Fruit fly (Drosophila melanogaster): ENCODE results near the gene Cyp313a2.

The Cyp313a2 gene

dm6 chr3R:12251534-12251933 lies 14.8 kb upstream of the Cyp313a2 start:
- no peak for TF ChIP-seq CG8478 (optimal IDR thresholded peaks at IDR 0.05)
- TF ChIP-seq pan (optimal IDR thresholded peaks at IDR 0.05): no peak
- TF ChIP-seq psq (optimal IDR thresholded peaks at IDR 0.05): no peak
- TF ChIP-seq usp (GFP tag; optimal IDR thresholded peaks at IDR 0.05): no peak
- TF ChIP-seq EcR (GFP tag; optimal IDR thresholded peaks at IDR 0.05): no peak
- TF ChIP-seq Dll (optimal IDR thresholded peaks at IDR 0.05): no peak

dm6 chr3R:12250204-12250603 lies 13.5 kb upstream of the Cyp313a2 start:
- no peak for TF ChIP-seq EcR (GFP tag; optimal IDR thresholded peaks at IDR 0.05)
- TF ChIP-seq usp (GFP tag; optimal IDR thresholded peaks at IDR 0.05): no peak
- TF ChIP-seq pan (optimal IDR thresholded peaks at IDR 0.05): no peak
- no peak for TF ChIP-seq psq (optimal IDR thresholded peaks at IDR 0.05)
- TF ChIP-seq Dll (optimal IDR thresholded peaks at IDR 0.05): no peak
- no peak for TF ChIP-seq CG8478 (optimal IDR thresholded peaks at IDR 0.05)

dm6 chr3R:12248243-12248642 lies 11.5 kb upstream of the Cyp313a2 start:
- TF ChIP-seq EcR (GFP tag; optimal IDR thresholded peaks at IDR 0.05) (no peak), Dll (optimal IDR thresholded peaks at IDR 0.05) (no peak), CG8478 (optimal IDR thresholded peaks at IDR 0.05) (no peak), pan (optimal IDR thresholded peaks at IDR 0.05) (no peak), usp (GFP tag; optimal IDR thresholded peaks at IDR 0.05) (no peak), psq (optimal IDR thresholded peaks at IDR 0.05) (no peak)

dm6 chr3R:12244468-12245060 lies 7.9 kb upstream of the Cyp313a2 start:
- TF ChIP-seq EcR (GFP tag; optimal IDR thresholded peaks at IDR 0.05) (no peak), usp (GFP tag; optimal IDR thresholded peaks at IDR 0.05) (no peak), psq (optimal IDR thresholded peaks at IDR 0.05) (no peak), CG8478 (optimal IDR thresholded peaks at IDR 0.05) (no peak), pan (optimal IDR thresholded peaks at IDR 0.05) (no peak), Dll (optimal IDR thresholded peaks at IDR 0.05) (no peak)

dm6 chr3R:12239166-12239565 lies 2.5 kb upstream of the Cyp313a2 start, which contains the start of gene Cyp313a3:
Gene Cyp313a3, minus strand, starts transcription at chr3R:12239266.
- TF ChIP-seq CG8478 (optimal IDR thresholded peaks at IDR 0.05): no peak
- no peak for TF ChIP-seq psq (optimal IDR thresholded peaks at IDR 0.05)
- TF ChIP-seq usp (GFP tag; optimal IDR thresholded peaks at IDR 0.05): no peak
- no peak for TF ChIP-seq Dll (optimal IDR thresholded peaks at IDR 0.05)

- TF ChIP-seq usp (GFP tag; optimal IDR thresholded peaks at IDR 0.05) (no peak), pan (optimal IDR thresholded peaks at IDR 0.05) (no peak), EcR (GFP tag; optimal IDR thresholded peaks at IDR 0.05) (no peak), Dll (optimal IDR thresholded peaks at IDR 0.05) (no peak), CG8478 (optimal IDR thresholded peaks at IDR 0.05) (no peak), psq (optimal IDR thresholded peaks at IDR 0.05) (no peak)
Measured at dm6 chr3R:12234584-12234983, 2.1 kb downstream of the Cyp313a2 start, which contains the start of gene Cyp313a5. Gene Cyp313a5, minus strand, starts transcription at chr3R:12234684.

dm6 chr3R:12232629-12233028 lies 4.1 kb downstream of the Cyp313a2 start, which contains the start of gene Pglym87:
Gene Pglym87, minus strand, starts transcription at chr3R:12232729.
- TF ChIP-seq usp (GFP tag; optimal IDR thresholded peaks at IDR 0.05): no peak
- no peak for TF ChIP-seq psq (optimal IDR thresholded peaks at IDR 0.05)
- no peak for TF ChIP-seq CG8478 (optimal IDR thresholded peaks at IDR 0.05)
- no peak for TF ChIP-seq pan (optimal IDR thresholded peaks at IDR 0.05)
- no peak for TF ChIP-seq Dll (optimal IDR thresholded peaks at IDR 0.05)
- no peak for TF ChIP-seq EcR (GFP tag; optimal IDR thresholded peaks at IDR 0.05)

- no peak for TF ChIP-seq CG8478 (optimal IDR thresholded peaks at IDR 0.05)
- TF ChIP-seq psq (optimal IDR thresholded peaks at IDR 0.05): no peak
- TF ChIP-seq usp (GFP tag; optimal IDR thresholded peaks at IDR 0.05): no peak
- TF ChIP-seq EcR (GFP tag; optimal IDR thresholded peaks at IDR 0.05): no peak
- TF ChIP-seq Dll (optimal IDR thresholded peaks at IDR 0.05): no peak
Measured at dm6 chr3R:12229113-12229512, 7.6 kb downstream of the Cyp313a2 start, which contains the start of gene CG3916. Gene CG3916, plus strand, starts transcription at chr3R:12229413.

- TF ChIP-seq CG8478 (optimal IDR thresholded peaks at IDR 0.05) (no peak), pan (optimal IDR thresholded peaks at IDR 0.05) (no peak), EcR (GFP tag; optimal IDR thresholded peaks at IDR 0.05) (no peak), Dll (optimal IDR thresholded peaks at IDR 0.05) (no peak), usp (GFP tag; optimal IDR thresholded peaks at IDR 0.05) (no peak), psq (optimal IDR thresholded peaks at IDR 0.05) (no peak)
Measured at dm6 chr3R:12226239-12226638, 10.5 kb downstream of the Cyp313a2 start, which contains the start of gene CG12256. Gene CG12256, minus strand, starts transcription at chr3R:12226339.

- TF ChIP-seq CG8478 (optimal IDR thresholded peaks at IDR 0.05) (no peak), usp (GFP tag; optimal IDR thresholded peaks at IDR 0.05) (no peak), EcR (GFP tag; optimal IDR thresholded peaks at IDR 0.05) (no peak), pan (optimal IDR thresholded peaks at IDR 0.05) (no peak), Dll (optimal IDR thresholded peaks at IDR 0.05) (no peak), psq (optimal IDR thresholded peaks at IDR 0.05) (no peak)
Measured at dm6 chr3R:12224919-12225318, 11.8 kb downstream of the Cyp313a2 start, which contains the start of gene CG17404. Gene CG17404, minus strand, starts transcription at chr3R:12225019.

- TF ChIP-seq pan (optimal IDR thresholded peaks at IDR 0.05) (no peak), CG8478 (optimal IDR thresholded peaks at IDR 0.05) (no peak), usp (GFP tag; optimal IDR thresholded peaks at IDR 0.05) (no peak), Dll (optimal IDR thresholded peaks at IDR 0.05) (no peak), psq (optimal IDR thresholded peaks at IDR 0.05) (no peak), EcR (GFP tag; optimal IDR thresholded peaks at IDR 0.05) (no peak)
Measured at dm6 chr3R:12222093-12222492, 14.6 kb downstream of the Cyp313a2 start, which contains the start of gene Rsbp15. Gene Rsbp15, plus strand, starts transcription at chr3R:12222387.

dm6 chr3R:12221366-12221916 lies 15.3 kb downstream of the Cyp313a2 start, which contains the start of gene CG4860:
Gene CG4860, minus strand, starts transcription at chr3R:12221464.
- no peak for TF ChIP-seq CG8478 (optimal IDR thresholded peaks at IDR 0.05)
- TF ChIP-seq psq (optimal IDR thresholded peaks at IDR 0.05): no peak
- TF ChIP-seq pan (optimal IDR thresholded peaks at IDR 0.05): no peak
- TF ChIP-seq Dll (optimal IDR thresholded peaks at IDR 0.05): no peak
- no peak for TF ChIP-seq usp (GFP tag; optimal IDR thresholded peaks at IDR 0.05)
- no peak for TF ChIP-seq EcR (GFP tag; optimal IDR thresholded peaks at IDR 0.05)

All from whole organism.